Fruit fly (Drosophila melanogaster) whole organism, prepupa: ENCODE results near the gene brm.

Experiments
- Blimp-1 ChIP-seq: fragments of 200-800 bp; sonication (Bioruptor generic); optimal IDR thresholded peaks from 3 replicates; lab custom pipeline; 2017; ENCODE audit warnings: missing biosample characterization, missing genetic modification characterization, mild to moderate bottlenecking, moderate library complexity, missing genetic modification reagents
- CG10631 ChIP-seq: fragments of 200-800 bp; sonication (Bioruptor generic); optimal IDR thresholded peaks from 2 replicates; lab custom pipeline; 2016; ENCODE audit warnings: missing biosample characterization, missing genetic modification characterization
- CG10669 ChIP-seq: fragments of 200-800 bp; sonication (Bioruptor generic); optimal IDR thresholded peaks from 3 replicates; lab custom pipeline; 2018; ENCODE audit warnings: missing biosample characterization, mild to moderate bottlenecking, missing genetic modification characterization, moderate library complexity
- CG11762 ChIP-seq: fragments of 200-800 bp; sonication (Bioruptor generic); optimal IDR thresholded peaks from 3 replicates; lab custom pipeline; 2016; ENCODE audit warnings: missing biosample characterization, missing genetic modification characterization; ENCODE audit not compliant: insufficient read depth
- CG11902 ChIP-seq: fragments of 200-800 bp; sonication (Bioruptor generic); optimal IDR thresholded peaks from 3 replicates; lab custom pipeline; 2016; ENCODE audit warnings: missing biosample characterization, missing genetic modification characterization
- CG15336 ChIP-seq: fragments of 200-800 bp; sonication (Bioruptor generic); IDR thresholded peaks from 2 replicates; pipeline ENCODE4 v1.3.6; 2022; ENCODE audit warnings: missing biosample characterization, missing genetic modification characterization
- CG1621 ChIP-seq: fragments of 200-800 bp; sonication (Bioruptor generic); optimal IDR thresholded peaks from 3 replicates; lab custom pipeline; 2018; ENCODE audit warnings: missing biosample characterization, mild to moderate bottlenecking, missing genetic modification characterization
- CG3032 ChIP-seq: fragments of 200-800 bp; optimal IDR thresholded peaks from 2 replicates; lab custom pipeline; 2019; ENCODE audit warnings: missing biosample characterization, mild to moderate bottlenecking, missing genetic modification characterization, moderate library complexity
- CG32006 ChIP-seq: fragments of 200-800 bp; sonication (Bioruptor generic); optimal IDR thresholded peaks from 3 replicates; lab custom pipeline; 2017; ENCODE audit warnings: missing biosample characterization, mild to moderate bottlenecking, missing genetic modification characterization
- CG4318 ChIP-seq: fragments of 200-800 bp; sonication (Bioruptor generic); optimal IDR thresholded peaks from 3 replicates; lab custom pipeline; 2017; ENCODE audit warnings: missing biosample characterization, mild to moderate bottlenecking, missing genetic modification characterization
- CG6163 ChIP-seq: fragments of 200-800 bp; sonication (Bioruptor generic); IDR thresholded peaks from 3 replicates; pipeline ENCODE4 v1.3.6; 2022; ENCODE audit warnings: missing biosample characterization, missing genetic modification characterization
- CG6276 ChIP-seq: fragments of 200-800 bp; sonication (Bioruptor generic); optimal IDR thresholded peaks from 2 replicates; lab custom pipeline; 2017; ENCODE audit warnings: missing biosample characterization, mild to moderate bottlenecking, missing genetic modification characterization
- CG6792 ChIP-seq: fragments of 200-800 bp; sonication (Bioruptor generic); optimal IDR thresholded peaks from 3 replicates; lab custom pipeline; 2016; ENCODE audit warnings: missing biosample characterization, missing genetic modification characterization
- CG6808 ChIP-seq: fragments of 200-800 bp; sonication (Bioruptor generic); optimal IDR thresholded peaks from 3 replicates; lab custom pipeline; 2017; ENCODE audit warnings: missing biosample characterization, missing genetic modification characterization, mild to moderate bottlenecking, moderate library complexity, missing genetic modification reagents
- CG6854 ChIP-seq: fragments of 200-800 bp; sonication (Bioruptor generic); optimal IDR thresholded peaks from 2 replicates; lab custom pipeline; 2017; ENCODE audit warnings: missing biosample characterization, mild to moderate bottlenecking, missing genetic modification characterization
- CG8119 ChIP-seq: fragments of 200-800 bp; sonication (Bioruptor generic); IDR thresholded peaks from 3 replicates; pipeline ENCODE4 v1.3.6; 2022; ENCODE audit warnings: missing biosample characterization, missing genetic modification characterization
- CG9139 ChIP-seq: fragments of 200-800 bp; sonication (Bioruptor generic); optimal IDR thresholded peaks from 3 replicates; lab custom pipeline; 2017; ENCODE audit warnings: missing biosample characterization, mild to moderate bottlenecking, missing genetic modification characterization
- Eip78C ChIP-seq: fragments of 200-800 bp; sonication (Bioruptor generic); peaks from one replicate; lab custom pipeline; 2016; ENCODE audit warnings: missing biosample characterization, missing genetic modification characterization
- Eip93F ChIP-seq: fragments of 200-800 bp; sonication (Bioruptor generic); optimal IDR thresholded peaks from 2 replicates; lab custom pipeline; 2016; ENCODE audit warnings: missing biosample characterization, mild to moderate bottlenecking, missing genetic modification characterization
- Ets96B ChIP-seq: fragments of 200-800 bp; optimal IDR thresholded peaks from 2 replicates; lab custom pipeline; 2019; ENCODE audit warnings: missing biosample characterization, mild to moderate bottlenecking, missing genetic modification characterization, moderate library complexity
- Hr38 ChIP-seq: sonication (Bioruptor generic); optimal IDR thresholded peaks from 2 replicates; lab custom pipeline; 2016; ENCODE audit warnings: missing biosample characterization, missing genetic modification characterization
- Hr39 ChIP-seq: fragments of 200-800 bp; sonication (Bioruptor generic); optimal IDR thresholded peaks from 2 replicates; lab custom pipeline; 2016; ENCODE audit warnings: missing biosample characterization, missing genetic modification characterization
- Hr4 ChIP-seq: fragments of 200-800 bp; sonication (Bioruptor generic); optimal IDR thresholded peaks from 3 replicates; lab custom pipeline; 2016; ENCODE audit warnings: missing biosample characterization, missing genetic modification characterization
- Lpt ChIP-seq: fragments of 200-800 bp; sonication (Bioruptor generic); optimal IDR thresholded peaks from 3 replicates; lab custom pipeline; 2016; ENCODE audit warnings: missing biosample characterization, missing genetic modification characterization
- Met ChIP-seq: fragments of 200-800 bp; sonication (Bioruptor generic); optimal IDR thresholded peaks from 3 replicates; lab custom pipeline; 2016; ENCODE audit warnings: missing biosample characterization, missing genetic modification characterization
- OdsH ChIP-seq: fragments of 200-800 bp; sonication (Bioruptor generic); optimal IDR thresholded peaks from 3 replicates; lab custom pipeline; 2016; ENCODE audit warnings: missing biosample characterization, missing genetic modification characterization
- Sox102F ChIP-seq: fragments of 200-800 bp; sonication (Bioruptor generic); optimal IDR thresholded peaks from 2 replicates; lab custom pipeline; 2016; ENCODE audit warnings: missing biosample characterization, mild to moderate bottlenecking, missing genetic modification characterization
- Sox14 ChIP-seq: fragments of 200-800 bp; sonication (Bioruptor generic); optimal IDR thresholded peaks from 3 replicates; lab custom pipeline; 2016; ENCODE audit warnings: missing biosample characterization, missing genetic modification characterization
- Sox15 ChIP-seq: fragments of 200-800 bp; sonication (Bioruptor generic); optimal IDR thresholded peaks from 3 replicates; lab custom pipeline; 2016; ENCODE audit warnings: missing biosample characterization, missing genetic modification characterization
- achi ChIP-seq: fragments of 200-800 bp; sonication (Bioruptor generic); optimal IDR thresholded peaks from 3 replicates; lab custom pipeline; 2016; ENCODE audit warnings: missing biosample characterization, missing genetic modification characterization
- cyc ChIP-seq: fragments of 200-800 bp; sonication (Bioruptor generic); optimal IDR thresholded peaks from 3 replicates; lab custom pipeline; 2016; ENCODE audit warnings: missing biosample characterization, missing genetic modification characterization
- dac ChIP-seq: fragments of 200-800 bp; sonication (Bioruptor generic); optimal IDR thresholded peaks from 2 replicates; lab custom pipeline; 2017; ENCODE audit warnings: missing biosample characterization, mild to moderate bottlenecking, missing genetic modification characterization
- dsx ChIP-seq: fragments of 200-800 bp; optimal IDR thresholded peaks from 3 replicates; lab custom pipeline; 2019; ENCODE audit warnings: missing biosample characterization, mild to moderate bottlenecking, missing genetic modification characterization, moderate library complexity; ENCODE audit not compliant: poor library complexity, severe bottlenecking
- eg ChIP-seq: fragments of 200-800 bp; sonication (Bioruptor generic); IDR thresholded peaks from 3 replicates; pipeline ENCODE4 v1.3.6; 2022; ENCODE audit warnings: missing biosample characterization, missing genetic modification characterization
- fd85E ChIP-seq: fragments of 200-800 bp; sonication (Bioruptor generic); optimal IDR thresholded peaks from 3 replicates; lab custom pipeline; 2016; ENCODE audit warnings: missing biosample characterization, missing genetic modification characterization
- fkh ChIP-seq: fragments of 200-800 bp; sonication (Bioruptor generic); optimal IDR thresholded peaks from 3 replicates; lab custom pipeline; 2017; ENCODE audit warnings: missing biosample characterization, mild to moderate bottlenecking, missing genetic modification characterization, moderate library complexity
- lz ChIP-seq: fragments of 200-800 bp; sonication (Bioruptor generic); optimal IDR thresholded peaks from 3 replicates; lab custom pipeline; 2016; ENCODE audit warnings: missing biosample characterization, missing genetic modification characterization
- net ChIP-seq: fragments of 200-800 bp; sonication (Bioruptor generic); optimal IDR thresholded peaks from 3 replicates; lab custom pipeline; 2016; ENCODE audit warnings: missing biosample characterization, missing genetic modification characterization
- pdm3 ChIP-seq: fragments of 200-800 bp; sonication (Bioruptor generic); optimal IDR thresholded peaks from 3 replicates; lab custom pipeline; 2016; ENCODE audit warnings: missing biosample characterization, missing genetic modification characterization
- salr ChIP-seq, 2 experiments: fragments of 200-800 bp; sonication (Bioruptor generic); optimal IDR thresholded peaks; 3 replicates each; lab custom pipeline; 2016 to 2018; ENCODE audit warnings: missing biosample characterization in 2 of 2, missing genetic modification characterization in 2 of 2, mild to moderate bottlenecking in 1 of 2
- spab ChIP-seq: fragments of 200-800 bp; sonication (Bioruptor generic); optimal IDR thresholded peaks from 2 replicates; lab custom pipeline; 2017; ENCODE audit warnings: missing biosample characterization, mild to moderate bottlenecking, missing genetic modification characterization, missing genetic modification reagents
- ss ChIP-seq, 2 experiments: fragments of 200-800 bp; sonication (Bioruptor generic); optimal IDR thresholded peaks; 2 replicates in 1 of 2; 3 replicates in 1 of 2; lab custom pipeline; 2017 to 2018; ENCODE audit warnings: mild to moderate bottlenecking in 2 of 2, missing biosample characterization in 2 of 2, missing genetic modification characterization in 2 of 2, moderate library complexity in 1 of 2
- svp ChIP-seq: fragments of 200-800 bp; sonication (Bioruptor generic); peaks from one replicate; lab custom pipeline; 2016; ENCODE audit warnings: missing biosample characterization, missing genetic modification characterization
- topi ChIP-seq: fragments of 200-800 bp; sonication (Bioruptor generic); optimal IDR thresholded peaks from 3 replicates; lab custom pipeline; 2016; ENCODE audit warnings: missing biosample characterization, missing genetic modification characterization
- vri ChIP-seq: fragments of 200-800 bp; sonication (Bioruptor generic); optimal IDR thresholded peaks from 3 replicates; lab custom pipeline; 2016; ENCODE audit warnings: missing biosample characterization, mild to moderate bottlenecking, missing genetic modification characterization

brm gene

dm6 chr3L:16021064-16021683, 38.5 kb upstream of the brm start (continued):
- TF ChIP-seq fd85E (GFP tag; lab: Kevin White, UChicago) (no peak), Ets96B (tag; lab: Kevin White, UChicago) (peak; percentile 46), CG32006 (GFP tag; lab: Kevin White, UChicago) (peak; percentile 80), achi (GFP tag; lab: Kevin White, UChicago) (peak; percentile 60), CG6276 (GFP tag; lab: Kevin White, UChicago) (peak; percentile 48), svp (GFP tag; lab: Kevin White, UChicago) (peak; percentile 71), ss (GFP tag; optimal IDR thresholded peaks at IDR 0.05; lab: Kevin White, UChicago) (no peak), Sox14 (GFP tag; lab: Kevin White, UChicago) (peak; percentile 42), net (GFP tag; lab: Kevin White, UChicago) (peak; percentile 36), CG11762 (GFP tag; lab: Kevin White, UChicago) (no peak), CG6163 (peak; percentile 56; the same call in 2 of the 3 replicates), CG9139 (GFP tag; lab: Kevin White, UChicago) (no peak), Hr39 (GFP tag; lab: Kevin White, UChicago) (peak; percentile 50), CG1621 (tag; lab: Kevin White, UChicago) (peak; percentile 22), CG11902 (GFP tag; lab: Kevin White, UChicago) (no peak), Met (GFP tag; lab: Kevin White, UChicago) (peak; percentile 50), CG8119 (GFP tag; lab: Robert Waterston, UW) (peak; percentile 48; the same call in 1 of the 3 replicates), OdsH (GFP tag; lab: Kevin White, UChicago) (peak; percentile 59), Blimp-1 (no peak), Hr4 (peak; percentile 70), CG3032 (tag; lab: Kevin White, UChicago) (peak; percentile 26), Lpt (GFP tag; lab: Kevin White, UChicago) (peak; percentile 20), fkh (GFP tag; lab: Kevin White, UChicago) (no peak), CG10669 (GFP tag; lab: Kevin White, UChicago) (peak; percentile 43), eg (peak; percentile 53; the same call in 2 of the 3 replicates), CG6808 (GFP tag; lab: Kevin White, UChicago) (no peak), dsx (GFP tag; lab: Kevin White, UChicago) (peak; percentile 32), spab (GFP tag; lab: Kevin White, UChicago) (peak; percentile 2), CG6854 (GFP tag; lab: Kevin White, UChicago) (no peak), Sox15 (GFP tag; lab: Kevin White, UChicago) (peak; percentile 0), pdm3 (GFP tag; lab: Kevin White, UChicago) (peak; percentile 58), CG6792 (GFP tag; lab: Kevin White, UChicago) (peak; percentile 48), CG10631 (GFP tag; lab: Kevin White, UChicago) (peak; percentile 21), dac (GFP tag; lab: Kevin White, UChicago) (peak; percentile 23)
- TF ChIP-seq, all 60 proteins: peak for 44

dm6 chr3L:16019144-16020006, 36.7 kb upstream of the brm start:
- TF ChIP-seq CG6792 (GFP tag; lab: Kevin White, UChicago) (peak; percentile 9), vri (no peak), CG4318 (GFP tag; lab: Kevin White, UChicago) (peak; percentile 21), dac (GFP tag; lab: Kevin White, UChicago) (no peak), Hr38 (GFP tag; lab: Kevin White, UChicago) (no peak), topi (GFP tag; lab: Kevin White, UChicago) (peak; percentile 67), salr (GFP tag; optimal IDR thresholded peaks at IDR 0.05; lab: Kevin White, UChicago) (peak in 1 of 2 experiments; percentile 44), OdsH (GFP tag; lab: Kevin White, UChicago) (peak; percentile 39), Eip93F (GFP tag; lab: Kevin White, UChicago) (no peak), CG8119 (GFP tag; lab: Robert Waterston, UW) (no peak), CG9139 (GFP tag; lab: Kevin White, UChicago) (no peak), dsx (GFP tag; lab: Kevin White, UChicago) (no peak), achi (GFP tag; lab: Kevin White, UChicago) (peak; percentile 9), cyc (GFP tag; lab: Kevin White, UChicago) (peak; percentile 51), net (GFP tag; lab: Kevin White, UChicago) (no peak), lz (GFP tag; lab: Kevin White, UChicago) (peak; percentile 23), CG15336 (no peak), pdm3 (GFP tag; lab: Kevin White, UChicago) (peak; percentile 22), spab (GFP tag; lab: Kevin White, UChicago) (no peak), Eip78C (GFP tag; lab: Kevin White, UChicago) (peak; percentile 84), Sox14 (GFP tag; lab: Kevin White, UChicago) (peak; percentile 51), Sox102F (GFP tag; lab: Kevin White, UChicago) (peak; percentile 38), CG10669 (GFP tag; lab: Kevin White, UChicago) (no peak)
